Fruit fly (Drosophila melanogaster): ENCODE data around the gene CG13850.

Gene CG13850

dm6 chr3R:22395409-22396178 lies 15.1 kb downstream of the CG13850 start:
- TF ChIP-seq Hr96 (GFP tag; optimal IDR thresholded peaks at IDR 0.05): no peak

- TF ChIP-seq kay (GFP tag; ENCODE audit: borderline replicate concordance): no peak
- TF ChIP-seq CG7045 (GFP tag; optimal IDR thresholded peaks at IDR 0.05): no peak
- no peak for TF ChIP-seq Mnt (GFP tag; optimal IDR thresholded peaks at IDR 0.05)
- TF ChIP-seq CG12768 (GFP tag; optimal IDR thresholded peaks at IDR 0.05): no peak
These were observed 16.7 kb downstream of the CG13850 start, which contains the start of gene CG13857 for dm6 chr3R:22394004-22394403. TSS of gene CG13857 (minus strand) at chr3R:22394104.

- no peak for TF ChIP-seq CG11617 (GFP tag; optimal IDR thresholded peaks at IDR 0.05)
- TF ChIP-seq tj (GFP tag; optimal IDR thresholded peaks at IDR 0.05): peak; percentile 53
These were observed 20.6 kb downstream of the CG13850 start for dm6 chr3R:22390109-22390508.

- no peak for TF ChIP-seq CG11617 (GFP tag; optimal IDR thresholded peaks at IDR 0.05)
These were observed 21.1 kb downstream of the CG13850 start, which contains the start of the genes CAH8 and CG7059 for dm6 chr3R:22389614-22390013. TSS of gene CAH8 (minus strand) at chr3R:22389714. TSS of gene CG7059 (plus strand) at chr3R:22389780.

- TF ChIP-seq pad (GFP tag; optimal IDR thresholded peaks at IDR 0.05) (no peak), cnc (optimal IDR thresholded peaks at IDR 0.05) (no peak), toe (GFP tag; optimal IDR thresholded peaks at IDR 0.05) (no peak), CG7045 (GFP tag; optimal IDR thresholded peaks at IDR 0.05) (no peak), CG12768 (GFP tag; optimal IDR thresholded peaks at IDR 0.05) (no peak), Crg-1 (GFP tag; optimal IDR thresholded peaks at IDR 0.05) (no peak), CG7101 (tag; optimal IDR thresholded peaks at IDR 0.05) (no peak), CG5204 (GFP tag; optimal IDR thresholded peaks at IDR 0.05) (no peak), Clk (GFP tag; optimal IDR thresholded peaks at IDR 0.05) (no peak), cic (GFP tag; optimal IDR thresholded peaks at IDR 0.05) (no peak), CG1620 (GFP tag; optimal IDR thresholded peaks at IDR 0.05) (no peak), CG14711 (tag; optimal IDR thresholded peaks at IDR 0.05) (no peak), Mnt (GFP tag; optimal IDR thresholded peaks at IDR 0.05) (no peak), kay (GFP tag; ENCODE audit: borderline replicate concordance) (no peak), bab1 (GFP tag; optimal IDR thresholded peaks at IDR 0.05) (no peak)
These were observed 29.0 kb downstream of the CG13850 start, which contains the start of gene Gpdh3 for dm6 chr3R:22381735-22382134. TSS of gene Gpdh3 (plus strand) at chr3R:22382035.

- no peak for TF ChIP-seq Clk (GFP tag; optimal IDR thresholded peaks at IDR 0.05)
- TF ChIP-seq CG7101 (tag; optimal IDR thresholded peaks at IDR 0.05): peak; percentile 67
These were observed 29.6 kb downstream of the CG13850 start, which contains the start of gene CG43342 for dm6 chr3R:22381077-22381476. TSS of gene CG43342 (plus strand) at chr3R:22381340.

- TF ChIP-seq CG5204 (GFP tag; optimal IDR thresholded peaks at IDR 0.05) (no peak), cic (GFP tag; optimal IDR thresholded peaks at IDR 0.05) (no peak), ovo (GFP tag; optimal IDR thresholded peaks at IDR 0.05) (no peak), Clk (GFP tag; optimal IDR thresholded peaks at IDR 0.05) (no peak), CG7101 (tag; optimal IDR thresholded peaks at IDR 0.05) (no peak), Crg-1 (GFP tag; optimal IDR thresholded peaks at IDR 0.05) (no peak), toe (GFP tag; optimal IDR thresholded peaks at IDR 0.05) (no peak), tj (GFP tag; optimal IDR thresholded peaks at IDR 0.05) (no peak), cnc (optimal IDR thresholded peaks at IDR 0.05) (no peak), CG7045 (GFP tag; optimal IDR thresholded peaks at IDR 0.05) (no peak), kay (GFP tag; ENCODE audit: borderline replicate concordance) (no peak), CG12768 (GFP tag; optimal IDR thresholded peaks at IDR 0.05) (no peak), Hr96 (GFP tag; optimal IDR thresholded peaks at IDR 0.05) (no peak), CG1620 (GFP tag; optimal IDR thresholded peaks at IDR 0.05) (no peak), CG14711 (tag; optimal IDR thresholded peaks at IDR 0.05) (no peak), bab1 (GFP tag; optimal IDR thresholded peaks at IDR 0.05) (no peak), Mnt (GFP tag; optimal IDR thresholded peaks at IDR 0.05) (no peak), CG33017 (tag; optimal IDR thresholded peaks at IDR 0.05) (no peak)
These were observed 30.8 kb downstream of the CG13850 start, which contains the start of gene CG34149 for dm6 chr3R:22379942-22380341. TSS of gene CG34149 (plus strand) at chr3R:22380128.

- no peak for TF ChIP-seq pad (GFP tag; optimal IDR thresholded peaks at IDR 0.05)
These were observed 35.0 kb downstream of the CG13850 start, which contains the start of gene CG18596 for dm6 chr3R:22375674-22376073. TSS of gene CG18596 (plus strand) at chr3R:22375923.

Measured in whole organism, adult.